Fruit fly (Drosophila melanogaster): Measurements from ENCODE around the gene CG9921.

DNA sequence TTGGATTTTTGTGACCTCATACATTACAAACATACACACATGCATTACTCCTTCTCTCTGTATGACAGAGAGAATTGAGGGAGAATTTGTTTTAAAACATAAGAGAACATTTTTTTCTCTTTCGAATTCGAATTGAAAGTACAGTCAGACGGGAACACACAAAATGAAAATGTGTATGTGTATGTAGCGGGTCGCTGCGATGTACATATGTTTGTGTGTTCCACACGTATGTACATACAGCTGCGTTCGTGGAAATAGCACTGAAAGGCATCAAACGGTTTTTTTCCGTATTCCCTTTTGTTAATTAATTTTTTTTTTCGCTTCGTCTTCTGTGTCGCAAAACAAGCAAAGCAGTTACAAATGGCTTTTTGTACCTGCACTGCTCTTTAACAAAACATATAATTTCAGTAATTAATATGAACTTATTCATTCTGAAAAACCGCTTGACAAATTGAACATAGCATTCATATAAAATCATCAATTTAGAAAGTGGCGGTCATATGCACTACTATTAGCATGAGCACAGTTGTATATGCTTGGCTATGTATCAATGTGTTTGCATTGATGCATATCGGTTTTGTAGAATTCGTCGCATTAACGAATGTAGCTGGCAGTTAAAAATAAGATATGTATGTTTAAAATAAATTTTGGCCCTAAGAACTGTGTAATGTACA is 648 bp downstream of the CG9921 start:
- TF ChIP-seq CG13624 (GFP tag; optimal IDR thresholded peaks at IDR 0.05) (peak; percentile 96), luna (GFP tag; optimal IDR thresholded peaks at IDR 0.05) (peak; percentile 87), CG1832 (GFP tag; optimal IDR thresholded peaks at IDR 0.05) (no peak)
